Worm (Caenorhabditis elegans) whole organism, L1 larva: ENCODE measurements around the gene F23H12.3.

Experiments used
- alr-1 ChIP-seq: fragments of 200-800 bp; sonication (Bioruptor generic); optimal IDR thresholded peaks from 2 replicates; lab custom pipeline; 2018; ENCODE audit warnings: borderline replicate concordance, mild to moderate bottlenecking, missing genetic modification characterization, missing compliant biosample characterization
- elt-2 ChIP-seq: sonication (generic microtip); optimal IDR thresholded peaks from 2 replicates; lab custom pipeline; 2016; ENCODE audit warnings: missing genetic modification characterization, mild to moderate bottlenecking, inconsistent platforms, missing compliant biosample characterization, missing genetic modification reagents
- fos-1 ChIP-seq: fragments of 150-350 bp; optimal IDR thresholded peaks from 2 replicates; lab custom pipeline; 2014; ENCODE audit warnings: missing biosample characterization, missing genetic modification characterization
- hlh-17 ChIP-seq: fragments of 200-800 bp; sonication (Bioruptor generic); optimal IDR thresholded peaks from 2 replicates; lab custom pipeline; 2018; ENCODE audit warnings: missing genetic modification characterization, mild to moderate bottlenecking, missing compliant biosample characterization, moderate library complexity, borderline replicate concordance
- hpl-2 ChIP-seq: fragments of 150-350 bp; optimal IDR thresholded peaks from 2 replicates; lab custom pipeline; 2014; ENCODE audit warnings: missing biosample characterization, missing genetic modification reagents, missing genetic modification characterization
- nhr-11 ChIP-seq: fragments of 150-350 bp; optimal IDR thresholded peaks from 2 replicates; lab custom pipeline; 2014; ENCODE audit warnings: missing biosample characterization, missing genetic modification characterization
- nhr-237 ChIP-seq: fragments of 150-350 bp; optimal IDR thresholded peaks from 2 replicates; lab custom pipeline; 2014; ENCODE audit warnings: missing biosample characterization, missing genetic modification characterization
- rnt-1 ChIP-seq: sonication (generic microtip); optimal IDR thresholded peaks from 2 replicates; lab custom pipeline; 2016; ENCODE audit warnings: mild to moderate bottlenecking, missing genetic modification characterization, moderate library complexity, missing compliant biosample characterization
- snpc-4 ChIP-seq: fragments of 150-350 bp; optimal IDR thresholded peaks from 2 replicates; lab custom pipeline; 2014; ENCODE audit warnings: missing biosample characterization, missing genetic modification characterization
- tlp-1 ChIP-seq: fragments of 150-350 bp; optimal IDR thresholded peaks from 2 replicates; lab custom pipeline; 2014; ENCODE audit warnings: missing biosample characterization, missing genetic modification characterization
- unc-86 ChIP-seq: sonication (generic microtip); optimal IDR thresholded peaks from 2 replicates; lab custom pipeline; 2016; ENCODE audit warnings: missing genetic modification characterization, missing compliant biosample characterization
- ztf-11 ChIP-seq, 2 experiments: sonication (generic microtip); optimal IDR thresholded peaks; 2 replicates each; lab custom pipeline; 2016 to 2017; ENCODE audit warnings: missing genetic modification characterization in 2 of 2, missing biosample characterization in 1 of 2, missing compliant biosample characterization in 1 of 2

DNA sequence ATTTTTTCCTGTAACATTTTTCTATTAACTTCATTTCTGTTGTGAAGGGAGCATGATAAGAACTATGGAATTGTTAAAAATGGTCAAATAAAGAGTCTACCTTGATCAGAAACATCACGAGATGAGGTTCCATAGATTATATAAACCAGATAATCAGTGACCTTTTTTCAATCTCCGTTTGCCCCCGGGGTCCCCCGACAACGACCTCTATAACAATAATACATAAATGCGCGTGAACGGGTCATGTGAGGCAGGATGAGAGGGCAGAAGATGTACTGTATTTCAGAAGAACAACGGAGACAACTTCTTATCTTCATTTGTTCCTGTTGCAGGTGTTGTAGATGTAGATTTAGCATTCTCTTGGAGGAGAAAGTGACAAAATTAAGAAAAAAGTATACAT is 6.9 kb downstream of the F23H12.3 start:
- TF ChIP-seq rnt-1 (tag; lab: Kevin White, UChicago), result no peak
- no peak for TF ChIP-seq hpl-2
- TF ChIP-seq tlp-1 (tag; lab: Kevin White, UChicago), result no peak
- no peak for TF ChIP-seq nhr-237 (tag; lab: Kevin White, UChicago)
- no peak for TF ChIP-seq nhr-11 (tag; lab: Kevin White, UChicago)
- TF ChIP-seq unc-86 (tag; lab: Kevin White, UChicago), result no peak
- no peak for TF ChIP-seq snpc-4 (tag; lab: Kevin White, UChicago)
- TF ChIP-seq elt-2 (tag; lab: Kevin White, UChicago), result no peak
- no peak for TF ChIP-seq ztf-11 (tag; optimal IDR thresholded peaks at IDR 0.05; lab: Kevin White, UChicago)
- TF ChIP-seq alr-1 (tag; lab: Kevin White, UChicago), result no peak
- TF ChIP-seq hlh-17, result no peak
- no peak for TF ChIP-seq fos-1 (tag; lab: Kevin White, UChicago)
